Worm (Caenorhabditis elegans) whole organism, L3 larva: ENCODE data around the gene decr-1.3.
A peak's percentile ranks its signal among the peaks of the same experiment; 100 is the strongest.

Source experiments
- ZK546.5 ChIP-seq: sonication (generic microtip); optimal IDR thresholded peaks from 2 replicates; lab custom pipeline; 2017; ENCODE audit warnings: missing biosample characterization, missing genetic modification characterization
- aly-2 ChIP-seq: fragments of 150-350 bp; optimal IDR thresholded peaks from 2 replicates; lab custom pipeline; 2014; ENCODE audit warnings: missing biosample characterization, missing genetic modification characterization
- ama-1 ChIP-seq: fragments of 150-350 bp; optimal IDR thresholded peaks from 2 replicates; lab custom pipeline; 2018
- ceh-28 ChIP-seq: fragments of 150-350 bp; optimal IDR thresholded peaks from 2 replicates; lab custom pipeline; 2014; ENCODE audit warnings: missing biosample characterization, missing genetic modification reagents, missing genetic modification characterization
- daf-12 ChIP-seq: fragments of 150-350 bp; optimal IDR thresholded peaks from 2 replicates; lab custom pipeline; 2014; ENCODE audit warnings: missing biosample characterization, missing genetic modification reagents, missing genetic modification characterization
- egl-27 ChIP-seq: sonication (generic microtip); optimal IDR thresholded peaks from 4 replicates; lab custom pipeline; 2017; ENCODE audit warnings: missing biosample characterization, missing genetic modification reagents, missing genetic modification characterization
- egl-5 ChIP-seq: fragments of 150-350 bp; optimal IDR thresholded peaks from 2 replicates; lab custom pipeline; 2017; ENCODE audit warnings: missing biosample characterization, missing genetic modification reagents, missing genetic modification characterization, inconsistent platforms
- elt-1 ChIP-seq: fragments of 150-350 bp; optimal IDR thresholded peaks from 2 replicates; lab custom pipeline; 2014; ENCODE audit warnings: missing biosample characterization, missing genetic modification characterization
- elt-2 ChIP-seq: sonication (generic microtip); optimal IDR thresholded peaks from 2 replicates; lab custom pipeline; 2016; ENCODE audit warnings: missing genetic modification reagents, mild to moderate bottlenecking, missing genetic modification characterization, missing compliant biosample characterization
- elt-3 ChIP-seq, 3 experiments: fragments of 150-350 bp in 1 of 3; sonication (generic microtip) in 2 of 3; optimal IDR thresholded peaks; 2 replicates in 2 of 3; 4 replicates in 1 of 3; lab custom pipeline; 2014 to 2017; ENCODE audit warnings: missing biosample characterization in 3 of 3, missing genetic modification characterization in 3 of 3
- eor-1 ChIP-seq, 2 experiments: fragments of 150-350 bp; optimal IDR thresholded peaks; 2 replicates each; lab custom pipeline; 2014 to 2018; ENCODE audit warnings: missing biosample characterization in 2 of 2, missing genetic modification characterization in 2 of 2
- fkh-10 ChIP-seq: sonication (generic microtip); optimal IDR thresholded peaks from 2 replicates; lab custom pipeline; 2017; ENCODE audit warnings: missing biosample characterization, missing genetic modification reagents, missing genetic modification characterization
- fos-1 ChIP-seq: fragments of 150-350 bp; optimal IDR thresholded peaks from 2 replicates; lab custom pipeline; 2014; ENCODE audit warnings: missing biosample characterization, missing genetic modification characterization
- hmg-11 ChIP-seq: sonication (generic microtip); optimal IDR thresholded peaks from 2 replicates; lab custom pipeline; 2016; ENCODE audit warnings: missing genetic modification characterization, missing compliant biosample characterization
- lin-15B ChIP-seq: fragments of 150-350 bp; optimal IDR thresholded peaks from 2 replicates; lab custom pipeline; 2014; ENCODE audit warnings: missing biosample characterization, missing genetic modification characterization
- lin-39 ChIP-seq: fragments of 150-350 bp; optimal IDR thresholded peaks from 2 replicates; lab custom pipeline; 2018; ENCODE audit warnings: missing biosample characterization, missing genetic modification reagents, missing genetic modification characterization
- lsy-12 ChIP-seq: sonication (generic microtip); optimal IDR thresholded peaks from 2 replicates; lab custom pipeline; 2016; ENCODE audit warnings: mild to moderate bottlenecking, missing genetic modification characterization, missing compliant biosample characterization
- mdl-1 ChIP-seq: fragments of 150-350 bp; optimal IDR thresholded peaks from 2 replicates; lab custom pipeline; 2014; ENCODE audit warnings: missing biosample characterization, missing genetic modification characterization
- nfya-1 ChIP-seq: sonication (generic microtip); optimal IDR thresholded peaks from 2 replicates; lab custom pipeline; 2017; ENCODE audit warnings: missing genetic modification characterization, mild to moderate bottlenecking, missing compliant biosample characterization, antibody characterized with exemption, moderate library complexity; ENCODE audit not compliant: insufficient read depth
- nhr-12 ChIP-seq: fragments of 150-350 bp; optimal IDR thresholded peaks from 2 replicates; lab custom pipeline; 2014; ENCODE audit warnings: missing biosample characterization, missing genetic modification characterization
- nhr-23 ChIP-seq: fragments of 150-350 bp; optimal IDR thresholded peaks from 2 replicates; lab custom pipeline; 2014; ENCODE audit warnings: missing biosample characterization, missing genetic modification reagents, missing genetic modification characterization
- nhr-25 ChIP-seq: sonication (generic microtip); optimal IDR thresholded peaks from 2 replicates; lab custom pipeline; 2017; ENCODE audit warnings: missing biosample characterization, missing genetic modification characterization
- nhr-28 ChIP-seq: fragments of 150-350 bp; optimal IDR thresholded peaks from 2 replicates; lab custom pipeline; 2014; ENCODE audit warnings: missing biosample characterization, missing genetic modification characterization
- nhr-43 ChIP-seq: sonication (generic microtip); optimal IDR thresholded peaks from 2 replicates; lab custom pipeline; 2016; ENCODE audit warnings: mild to moderate bottlenecking, missing genetic modification characterization, missing compliant biosample characterization; ENCODE audit not compliant: poor library complexity, severe bottlenecking
- nhr-76 ChIP-seq: fragments of 150-350 bp; sonication (generic microtip); optimal IDR thresholded peaks from 5 replicates; lab custom pipeline; 2014; ENCODE audit warnings: missing biosample characterization, missing genetic modification characterization
- nhr-77 ChIP-seq: fragments of 150-350 bp; optimal IDR thresholded peaks from 2 replicates; lab custom pipeline; 2014; ENCODE audit warnings: missing biosample characterization, missing genetic modification characterization
- pha-4 ChIP-seq: fragments of 150-350 bp; optimal IDR thresholded peaks from 2 replicates; lab custom pipeline; 2014; ENCODE audit warnings: missing biosample characterization, missing genetic modification reagents, missing genetic modification characterization
- pqm-1 ChIP-seq: fragments of 150-350 bp; optimal IDR thresholded peaks from 2 replicates; lab custom pipeline; 2017; ENCODE audit warnings: missing biosample characterization, missing genetic modification characterization, inconsistent platforms
- sea-2 ChIP-seq: fragments of 150-350 bp; sonication (generic microtip); optimal IDR thresholded peaks from 4 replicates; lab custom pipeline; 2014; ENCODE audit warnings: missing biosample characterization, missing genetic modification reagents, missing genetic modification characterization
- skn-1 ChIP-seq: fragments of 150-350 bp; optimal IDR thresholded peaks from 2 replicates; lab custom pipeline; 2014; ENCODE audit warnings: missing biosample characterization, missing genetic modification characterization
- snpc-4 ChIP-seq: fragments of 150-350 bp; optimal IDR thresholded peaks from 2 replicates; lab custom pipeline; 2014; ENCODE audit warnings: missing biosample characterization, missing genetic modification characterization
- tbx-2 ChIP-seq: sonication (generic microtip); optimal IDR thresholded peaks from 2 replicates; lab custom pipeline; 2016; ENCODE audit warnings: mild to moderate bottlenecking, missing genetic modification characterization, missing compliant biosample characterization
- unc-62 ChIP-seq: fragments of 150-350 bp; sonication (generic microtip); optimal IDR thresholded peaks from 4 replicates; lab custom pipeline; 2014; ENCODE audit warnings: missing biosample characterization, missing genetic modification reagents, missing genetic modification characterization
- ztf-11 ChIP-seq: fragments of 150-350 bp; optimal IDR thresholded peaks from 2 replicates; lab custom pipeline; 2014; ENCODE audit warnings: missing biosample characterization, missing genetic modification characterization
- ztf-4 ChIP-seq: fragments of 150-350 bp; optimal IDR thresholded peaks from 2 replicates; lab custom pipeline; 2014; ENCODE audit warnings: missing biosample characterization, missing genetic modification characterization

The decr-1.3 gene

DNA sequence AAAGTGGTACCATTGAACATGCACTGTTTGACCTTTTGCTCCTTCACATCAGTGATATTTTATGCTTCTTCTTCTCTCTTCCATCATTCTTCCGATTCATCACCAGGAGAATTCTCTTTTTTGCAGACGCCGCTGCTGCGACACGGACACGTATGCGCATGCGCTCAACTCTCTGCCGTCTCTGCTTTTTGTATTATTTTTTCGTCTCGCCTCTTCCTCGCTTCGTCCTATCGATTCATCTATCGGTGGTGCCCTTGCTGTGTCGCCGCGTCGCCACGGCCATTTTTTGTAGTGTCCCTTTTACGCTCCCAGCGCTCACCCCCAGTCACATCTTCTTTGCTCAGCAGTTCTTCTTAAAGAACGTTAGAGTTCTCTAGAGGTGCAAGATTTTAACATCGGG is 47.2 kb downstream of the decr-1.3 start:
- TF ChIP-seq ama-1 (lab: Kevin White, UChicago) (peak; percentile 13), ztf-11 (tag; lab: Kevin White, UChicago) (no peak), elt-3 (tag; optimal IDR thresholded peaks at IDR 0.05; lab: Kevin White, UChicago) (no peak), nhr-12 (tag; lab: Kevin White, UChicago) (no peak), egl-27 (tag; lab: Kevin White, UChicago) (no peak), tbx-2 (no peak), nhr-28 (tag; lab: Kevin White, UChicago) (no peak), fkh-10 (peak; percentile 30), nhr-77 (tag; lab: Kevin White, UChicago) (no peak), lin-15B (tag; lab: Kevin White, UChicago) (peak; percentile 20), nhr-25 (tag; lab: Kevin White, UChicago) (no peak), ceh-28 (tag; lab: Kevin White, UChicago) (peak; percentile 61), elt-2 (tag; lab: Kevin White, UChicago) (peak; percentile 31), ztf-4 (tag; lab: Kevin White, UChicago) (no peak), pha-4 (peak; percentile 14), nhr-76 (tag; lab: Kevin White, UChicago) (no peak), skn-1 (tag; lab: Kevin White, UChicago) (no peak), unc-62 (GFP tag; lab: Kevin White, UChicago) (peak; percentile 31), snpc-4 (tag; lab: Kevin White, UChicago) (peak; percentile 63), nfya-1 (tag; lab: Kevin White, UChicago) (peak; percentile 83), aly-2 (tag; lab: Kevin White, UChicago) (no peak), lin-39 (tag; lab: Kevin White, UChicago) (peak; percentile 88), fos-1 (no peak), mdl-1 (tag; lab: Kevin White, UChicago) (peak; percentile 9), lsy-12 (peak; percentile 7)

DNA sequence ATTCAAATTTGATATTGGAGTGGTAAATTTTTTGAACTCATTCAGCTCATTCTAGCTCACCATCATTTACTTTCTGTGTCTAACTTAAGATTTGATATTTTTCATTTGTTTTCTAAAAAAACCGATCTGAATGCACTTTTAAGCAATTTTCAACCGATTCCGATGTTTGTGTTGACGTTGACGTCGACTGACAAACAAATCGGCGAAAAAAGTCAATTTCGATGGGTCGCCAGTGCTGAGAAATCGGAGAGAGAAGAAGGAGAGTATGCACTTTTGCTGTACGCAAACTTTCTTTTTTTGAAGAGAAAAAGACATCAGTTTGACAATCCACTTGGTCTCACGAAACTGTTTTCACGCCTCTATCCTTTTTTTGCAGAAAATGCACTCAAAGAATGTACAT is 47.9 kb downstream of the decr-1.3 start:
- peak; percentile 54 for TF ChIP-seq pha-4
- no peak for TF ChIP-seq daf-12 (tag; lab: Kevin White, UChicago)

- TF ChIP-seq skn-1 (tag; lab: Kevin White, UChicago) (peak; percentile 42), snpc-4 (tag; lab: Kevin White, UChicago) (peak; percentile 60), lin-15B (tag; lab: Kevin White, UChicago) (peak; percentile 71), lin-39 (tag; lab: Kevin White, UChicago) (peak; percentile 21), sea-2 (GFP tag; lab: Kevin White, UChicago) (no peak), eor-1 (tag; optimal IDR thresholded peaks at IDR 0.05; lab: Kevin White, UChicago) (no peak), pqm-1 (tag; lab: Kevin White, UChicago) (peak; percentile 31), nfya-1 (tag; lab: Kevin White, UChicago) (peak; percentile 96), nhr-23 (tag; lab: Kevin White, UChicago) (peak; percentile 59), hmg-11 (peak; percentile 68), ama-1 (lab: Kevin White, UChicago) (peak; percentile 54), nhr-25 (tag; lab: Kevin White, UChicago) (peak; percentile 29), egl-5 (tag; lab: Kevin White, UChicago) (peak; percentile 8), lsy-12 (peak; percentile 1), ztf-11 (tag; lab: Kevin White, UChicago) (no peak), fkh-10 (no peak), elt-1 (tag; lab: Kevin White, UChicago) (no peak), pha-4 (peak; percentile 93), ZK546.5 (no peak), ceh-28 (tag; lab: Kevin White, UChicago) (no peak), aly-2 (tag; lab: Kevin White, UChicago) (no peak), elt-2 (tag; lab: Kevin White, UChicago) (peak; percentile 48), nhr-43 (peak; percentile 46)
- TF ChIP-seq, all 47 proteins: peak for 15
Measured at ce11 chrII:8124867-8125266, 48.5 kb downstream of the decr-1.3 start, which contains the start of gene ire-1. Gene ire-1, minus strand, starts transcription at chrII:8124910.
